Fruit fly (Drosophila melanogaster): ENCODE data around the gene CBP.
A peak's percentile ranks its signal among the peaks of the same experiment; 100 is the strongest.

DNA sequence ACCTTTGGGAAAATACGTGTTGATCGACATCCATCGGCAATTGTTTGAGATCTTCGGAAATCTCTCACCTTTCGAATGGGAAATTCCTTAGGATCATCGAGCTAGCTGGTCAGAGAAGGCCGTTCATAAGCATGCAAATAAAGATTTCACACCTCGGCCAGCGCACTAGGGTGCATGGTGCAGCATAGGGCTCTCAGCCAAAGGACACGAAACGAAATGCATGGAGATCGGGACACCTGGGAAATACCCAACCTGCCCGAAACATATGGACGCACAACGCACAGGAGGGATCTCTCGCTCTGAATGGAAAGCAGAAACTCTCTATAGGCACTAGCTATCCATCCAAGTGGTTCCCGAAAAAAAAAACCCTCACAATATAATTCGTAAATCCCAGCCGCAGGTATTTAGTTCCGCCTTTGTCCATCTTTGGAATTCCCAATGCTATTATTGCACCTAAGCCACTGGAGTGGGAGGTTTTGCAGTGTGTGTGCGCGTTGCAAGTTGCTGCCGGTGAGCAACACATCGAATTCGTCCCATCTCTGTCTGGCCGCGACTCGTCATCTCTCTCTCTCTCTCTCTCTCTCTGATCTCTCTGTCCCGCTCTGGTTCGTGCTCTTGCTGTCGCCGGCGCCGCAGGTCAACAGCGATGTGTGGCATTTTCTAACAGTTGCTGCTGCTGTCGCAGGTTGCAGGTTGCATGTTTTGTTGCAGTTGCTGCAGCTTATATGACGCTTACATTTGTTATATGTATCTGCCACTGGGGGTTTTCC lies 16.5 kb upstream of the CBP start:
- TF ChIP-seq eg (GFP tag; IDR thresholded peaks at IDR 0.05) (no peak), achi (GFP tag; optimal IDR thresholded peaks at IDR 0.05) (no peak), Sox102F (GFP tag; optimal IDR thresholded peaks at IDR 0.05) (no peak), fkh (GFP tag; optimal IDR thresholded peaks at IDR 0.05) (peak; percentile 10), net (GFP tag; optimal IDR thresholded peaks at IDR 0.05) (no peak), CG11762 (GFP tag; optimal IDR thresholded peaks at IDR 0.05; ENCODE audit: insufficient read depth) (no peak), svp (GFP tag) (no peak), CG10669 (GFP tag; optimal IDR thresholded peaks at IDR 0.05) (no peak), OdsH (GFP tag; optimal IDR thresholded peaks at IDR 0.05) (no peak), Gug (GFP tag; IDR thresholded peaks at IDR 0.05) (no peak), Blimp-1 (GFP tag; optimal IDR thresholded peaks at IDR 0.05) (no peak), CG1621 (tag; optimal IDR thresholded peaks at IDR 0.05) (no peak)

All from whole organism, prepupa.